Worm (Caenorhabditis elegans): Measurements from ENCODE around the gene srg-17.
"Not testable (repeated sequence)": the region's sequence is repeated elsewhere in the genome, so short reads cannot be mapped to it uniquely, and the experiment has no call there.

ce11 chrII:12441164-12441563 lies 32.3 kb upstream of the srg-17 start, which contains the start of gene Y57A10C.10:
- not testable (repeated sequence) for TF ChIP-seq ztf-28 (GFP tag; IDR thresholded peaks at IDR 0.05); him-1 (tag; optimal IDR thresholded peaks at IDR 0.05); unc-130 (GFP tag; optimal IDR thresholded peaks at IDR 0.05); rcor-1 (GFP tag; IDR thresholded peaks at IDR 0.05); athp-1 (tag; optimal IDR thresholded peaks at IDR 0.05)

Measured in whole organism, young adult.